Fruit fly (Drosophila melanogaster): ENCODE results near the gene CG32276.
A peak's percentile ranks its signal among the peaks of the same experiment; 100 is the strongest.

The CG32276 gene

dm6 chr3L:3246378-3247129 is 47.7 kb upstream of the CG32276 start:
- peak; percentile 86 for TF ChIP-seq woc (GFP tag; optimal IDR thresholded peaks at IDR 0.05)
- peak; percentile 73 for TF ChIP-seq dmrt93B (GFP tag; optimal IDR thresholded peaks at IDR 0.05)
- no peak for TF ChIP-seq Hr78 (GFP tag; optimal IDR thresholded peaks at IDR 0.05)
- peak; percentile 96 for TF ChIP-seq fru (GFP tag; optimal IDR thresholded peaks at IDR 0.05)
- TF ChIP-seq OdsH (GFP tag; optimal IDR thresholded peaks at IDR 0.05): peak; percentile 85
- TF ChIP-seq sv (GFP tag; optimal IDR thresholded peaks at IDR 0.05): no peak
- TF ChIP-seq Mio (GFP tag; optimal IDR thresholded peaks at IDR 0.05): no peak
- TF ChIP-seq CrebA (GFP tag; optimal IDR thresholded peaks at IDR 0.05; ENCODE audit: borderline replicate concordance): peak; percentile 99
- peak; percentile 69 for TF ChIP-seq CG9705 (GFP tag; optimal IDR thresholded peaks at IDR 0.05)
- no peak for TF ChIP-seq Myc (optimal IDR thresholded peaks at IDR 0.05)
- TF ChIP-seq dsf (GFP tag; optimal IDR thresholded peaks at IDR 0.05; ENCODE audit: borderline replicate concordance): no peak
- TF ChIP-seq CG32264 (GFP tag; optimal IDR thresholded peaks at IDR 0.05): peak; percentile 82
- TF ChIP-seq Vsx2 (GFP tag; optimal IDR thresholded peaks at IDR 0.05; ENCODE audit: partially characterized antibody): no peak
- TF ChIP-seq Rel (GFP tag; optimal IDR thresholded peaks at IDR 0.05): peak; percentile 100
- TF ChIP-seq Rel (tag; optimal IDR thresholded peaks at IDR 0.05): peak; percentile 91
- TF ChIP-seq Dfd (GFP tag; optimal IDR thresholded peaks at IDR 0.05): no peak
- peak; percentile 80 for TF ChIP-seq tai (GFP tag; optimal IDR thresholded peaks at IDR 0.05)
- TF ChIP-seq N (GFP tag; optimal IDR thresholded peaks at IDR 0.05): no peak
- peak; percentile 61 for TF ChIP-seq Dif (GFP tag; optimal IDR thresholded peaks at IDR 0.05; ENCODE audit: partially characterized antibody)
- TF ChIP-seq dl (GFP tag; optimal IDR thresholded peaks at IDR 0.05; ENCODE audit: insufficient read depth in 1 of 2, partially characterized antibody in 2 of 2): peak; percentile 32 to 59
- TF ChIP-seq foxo (GFP tag; optimal IDR thresholded peaks at IDR 0.05): peak; percentile 74 to 95
- TF ChIP-seq jim (GFP tag; optimal IDR thresholded peaks at IDR 0.05): peak; percentile 99
- TF ChIP-seq h (GFP tag; optimal IDR thresholded peaks at IDR 0.05): peak; percentile 89
- peak; percentile 99 for TF ChIP-seq Sp1 (GFP tag; optimal IDR thresholded peaks at IDR 0.05)
- TF ChIP-seq ey (GFP tag; optimal IDR thresholded peaks at IDR 0.05): peak; percentile 96
- no peak for TF ChIP-seq Abd-B (GFP tag; optimal IDR thresholded peaks at IDR 0.05)
- TF ChIP-seq brk (GFP tag; optimal IDR thresholded peaks at IDR 0.05): peak; percentile 89
- TF ChIP-seq Hr83 (GFP tag; optimal IDR thresholded peaks at IDR 0.05; ENCODE audit: poor library complexity, severe bottlenecking): peak; percentile 63
- no peak for TF ChIP-seq pan (optimal IDR thresholded peaks at IDR 0.05)
- TF ChIP-seq lola (GFP tag; optimal IDR thresholded peaks at IDR 0.05): no peak
- peak; percentile 90 for TF ChIP-seq HLH106 (tag; optimal IDR thresholded peaks at IDR 0.05)
- TF ChIP-seq GATAd (GFP tag; optimal IDR thresholded peaks at IDR 0.05): peak; percentile 25
- peak; percentile 58 for TF ChIP-seq Hnf4 (GFP tag; optimal IDR thresholded peaks at IDR 0.05)
- peak; percentile 97 for TF ChIP-seq sage (GFP tag; optimal IDR thresholded peaks at IDR 0.05)
- peak; percentile 87 for TF ChIP-seq psq (GFP tag; optimal IDR thresholded peaks at IDR 0.05)
- peak; percentile 88 for TF ChIP-seq rgr (GFP tag; optimal IDR thresholded peaks at IDR 0.05)
- TF ChIP-seq usp (GFP tag; optimal IDR thresholded peaks at IDR 0.05): no peak
- peak; percentile 89 for TF ChIP-seq Jra (GFP tag; optimal IDR thresholded peaks at IDR 0.05)
- peak; percentile 90 for TF ChIP-seq br (GFP tag; optimal IDR thresholded peaks at IDR 0.05)

dm6 chr3L:3245189-3245588 is 46.3 kb upstream of the CG32276 start:
- peak; percentile 61 for TF ChIP-seq Hnf4 (GFP tag; optimal IDR thresholded peaks at IDR 0.05)
- no peak for TF ChIP-seq Mio (GFP tag; optimal IDR thresholded peaks at IDR 0.05)
- peak; percentile 38 for TF ChIP-seq woc (GFP tag; optimal IDR thresholded peaks at IDR 0.05)
- TF ChIP-seq CG32264 (GFP tag; optimal IDR thresholded peaks at IDR 0.05): peak; percentile 28
- TF ChIP-seq Abd-B (GFP tag; optimal IDR thresholded peaks at IDR 0.05): no peak
- peak in 1 of 2 experiments; percentile 73 for TF ChIP-seq foxo (GFP tag; optimal IDR thresholded peaks at IDR 0.05)
- peak; percentile 71 for TF ChIP-seq h (GFP tag; optimal IDR thresholded peaks at IDR 0.05)
- peak; percentile 91 for TF ChIP-seq Sp1 (GFP tag; optimal IDR thresholded peaks at IDR 0.05)
- TF ChIP-seq Rel (GFP tag; optimal IDR thresholded peaks at IDR 0.05): peak; percentile 25
- peak; percentile 17 for TF ChIP-seq Rel (tag; optimal IDR thresholded peaks at IDR 0.05)
- peak; percentile 46 for TF ChIP-seq CG9705 (GFP tag; optimal IDR thresholded peaks at IDR 0.05)
- no peak for TF ChIP-seq Myc (optimal IDR thresholded peaks at IDR 0.05)
- no peak for TF ChIP-seq Jra (GFP tag; optimal IDR thresholded peaks at IDR 0.05)
- peak; percentile 86 for TF ChIP-seq br (GFP tag; optimal IDR thresholded peaks at IDR 0.05)
- peak; percentile 42 for TF ChIP-seq dmrt93B (GFP tag; optimal IDR thresholded peaks at IDR 0.05)
- TF ChIP-seq OdsH (GFP tag; optimal IDR thresholded peaks at IDR 0.05): peak; percentile 86
- TF ChIP-seq tai (GFP tag; optimal IDR thresholded peaks at IDR 0.05): peak; percentile 52
- TF ChIP-seq ey (GFP tag; optimal IDR thresholded peaks at IDR 0.05): peak; percentile 73
- TF ChIP-seq sage (GFP tag; optimal IDR thresholded peaks at IDR 0.05): peak; percentile 43
- peak; percentile 83 for TF ChIP-seq HLH106 (tag; optimal IDR thresholded peaks at IDR 0.05)
- peak; percentile 88 for TF ChIP-seq fru (GFP tag; optimal IDR thresholded peaks at IDR 0.05)
- peak; percentile 67 for TF ChIP-seq psq (GFP tag; optimal IDR thresholded peaks at IDR 0.05)
- TF ChIP-seq brk (GFP tag; optimal IDR thresholded peaks at IDR 0.05): peak; percentile 72
- TF ChIP-seq pan (optimal IDR thresholded peaks at IDR 0.05): no peak
- no peak for TF ChIP-seq Hr78 (GFP tag; optimal IDR thresholded peaks at IDR 0.05)
- TF ChIP-seq CrebA (GFP tag; optimal IDR thresholded peaks at IDR 0.05; ENCODE audit: borderline replicate concordance): peak; percentile 78
- TF ChIP-seq rgr (GFP tag; optimal IDR thresholded peaks at IDR 0.05): peak; percentile 70
